Worm (Caenorhabditis elegans) whole organism, late embryonic: ENCODE results near the gene unc-51.
A peak's percentile ranks its signal among the peaks of the same experiment; 100 is the strongest.

Source experiments
- C38D4.7 ChIP-seq: fragments of 200-800 bp; sonication (Bioruptor generic); optimal IDR thresholded peaks from 2 replicates; lab custom pipeline; 2018; ENCODE audit warnings: mild to moderate bottlenecking, missing genetic modification characterization, moderate library complexity, missing compliant biosample characterization
- F13H6.1 ChIP-seq: sonication (generic microtip); optimal IDR thresholded peaks from 2 replicates; lab custom pipeline; 2016; ENCODE audit warnings: missing genetic modification characterization, missing compliant biosample characterization
- K02D7.2 ChIP-seq: sonication (generic microtip); optimal IDR thresholded peaks from 2 replicates; lab custom pipeline; 2017; ENCODE audit warnings: mild to moderate bottlenecking, missing genetic modification characterization, missing compliant biosample characterization
- T23F11.4 ChIP-seq: fragments of 200-800 bp; sonication (Bioruptor generic); optimal IDR thresholded peaks from 2 replicates; lab custom pipeline; 2018; ENCODE audit warnings: mild to moderate bottlenecking, missing genetic modification characterization, missing compliant biosample characterization
- ahr-1 ChIP-seq: sonication (generic microtip); optimal IDR thresholded peaks from 2 replicates; lab custom pipeline; 2016; ENCODE audit warnings: missing genetic modification characterization, missing compliant biosample characterization
- ama-1 ChIP-seq: fragments of 150-350 bp; optimal IDR thresholded peaks from 2 replicates; lab custom pipeline; 2014
- ceh-18 ChIP-seq: sonication (generic microtip); optimal IDR thresholded peaks from 2 replicates; lab custom pipeline; 2016; ENCODE audit warnings: missing genetic modification characterization, missing compliant biosample characterization
- ceh-2 ChIP-seq: sonication (generic microtip); optimal IDR thresholded peaks from 2 replicates; lab custom pipeline; 2016; ENCODE audit warnings: missing genotype, missing genetic modification characterization, missing compliant biosample characterization
- ceh-24 ChIP-seq: sonication (generic microtip); optimal IDR thresholded peaks from 2 replicates; lab custom pipeline; 2016; ENCODE audit warnings: mild to moderate bottlenecking, missing genetic modification characterization, missing compliant biosample characterization
- ceh-30 ChIP-seq: fragments of 150-350 bp; optimal IDR thresholded peaks from 2 replicates; lab custom pipeline; 2014; ENCODE audit warnings: missing biosample characterization, missing genetic modification characterization
- ceh-34 ChIP-seq: sonication (generic microtip); optimal IDR thresholded peaks from 2 replicates; lab custom pipeline; 2016; ENCODE audit warnings: mild to moderate bottlenecking, missing genetic modification characterization, missing compliant biosample characterization
- ceh-6 ChIP-seq: fragments of 200-800 bp; sonication (Bioruptor generic); optimal IDR thresholded peaks from 2 replicates; lab custom pipeline; 2018; ENCODE audit warnings: mild to moderate bottlenecking, missing genetic modification characterization, missing compliant biosample characterization
- ceh-9 ChIP-seq: sonication (generic microtip); optimal IDR thresholded peaks from 2 replicates; lab custom pipeline; 2016; ENCODE audit warnings: mild to moderate bottlenecking, missing genetic modification characterization, inconsistent platforms, missing compliant biosample characterization
- che-1 ChIP-seq: sonication (generic microtip); optimal IDR thresholded peaks from 2 replicates; lab custom pipeline; 2016; ENCODE audit warnings: mild to moderate bottlenecking, missing genetic modification characterization, missing compliant biosample characterization
- ets-4 ChIP-seq: sonication (generic microtip); optimal IDR thresholded peaks from 2 replicates; lab custom pipeline; 2016; ENCODE audit warnings: missing genetic modification characterization, missing compliant biosample characterization
- eyg-1 ChIP-seq: sonication (generic microtip); optimal IDR thresholded peaks from 2 replicates; lab custom pipeline; 2016; ENCODE audit warnings: missing genotype, missing genetic modification characterization, missing compliant biosample characterization
- fkh-6 ChIP-seq: sonication (generic microtip); optimal IDR thresholded peaks from 2 replicates; lab custom pipeline; 2016; ENCODE audit warnings: missing genetic modification characterization, missing compliant biosample characterization
- hlh-30 ChIP-seq: sonication (generic microtip); optimal IDR thresholded peaks from 2 replicates; lab custom pipeline; 2017; ENCODE audit warnings: antibody characterized with exemption, missing genetic modification characterization, missing compliant biosample characterization; ENCODE audit not compliant: insufficient read depth
- hlh-6 ChIP-seq: sonication (generic microtip); optimal IDR thresholded peaks from 2 replicates; lab custom pipeline; 2016; ENCODE audit warnings: missing genotype, missing genetic modification characterization, missing compliant biosample characterization
- hlh-8 ChIP-seq: sonication (generic microtip); optimal IDR thresholded peaks from 2 replicates; lab custom pipeline; 2016; ENCODE audit warnings: missing genotype, missing genetic modification characterization, missing compliant biosample characterization
- lim-6 ChIP-seq: sonication (generic microtip); optimal IDR thresholded peaks from 2 replicates; lab custom pipeline; 2016; ENCODE audit warnings: missing genetic modification characterization, missing compliant biosample characterization
- mec-3 ChIP-seq: sonication (generic microtip); optimal IDR thresholded peaks from 2 replicates; lab custom pipeline; 2016; ENCODE audit warnings: borderline replicate concordance, missing genetic modification characterization, missing compliant biosample characterization
- nfya-1 ChIP-seq: sonication (generic microtip); optimal IDR thresholded peaks from 2 replicates; lab custom pipeline; 2017; ENCODE audit warnings: missing genetic modification characterization, mild to moderate bottlenecking, missing compliant biosample characterization, antibody characterized with exemption, moderate library complexity
- nhr-232 ChIP-seq: sonication (generic microtip); optimal IDR thresholded peaks from 2 replicates; lab custom pipeline; 2016; ENCODE audit warnings: missing genetic modification characterization, missing compliant biosample characterization
- pat-9 ChIP-seq: fragments of 200-800 bp; sonication (Bioruptor generic); optimal IDR thresholded peaks from 2 replicates; lab custom pipeline; 2018; ENCODE audit warnings: mild to moderate bottlenecking, missing genetic modification characterization, moderate library complexity, missing compliant biosample characterization
- pha-2 ChIP-seq: sonication (generic microtip); optimal IDR thresholded peaks from 2 replicates; lab custom pipeline; 2017; ENCODE audit warnings: mild to moderate bottlenecking, missing genetic modification characterization, missing compliant biosample characterization
- pqm-1 ChIP-seq: sonication (generic microtip); optimal IDR thresholded peaks from 2 replicates; lab custom pipeline; 2016; ENCODE audit warnings: missing genetic modification characterization, missing compliant biosample characterization
- pros-1 ChIP-seq: fragments of 150-350 bp; optimal IDR thresholded peaks from 2 replicates; lab custom pipeline; 2014; ENCODE audit warnings: missing biosample characterization, missing genetic modification reagents, missing genetic modification characterization
- sdc-2 ChIP-seq: sonication (generic microtip); optimal IDR thresholded peaks from 2 replicates; lab custom pipeline; 2016; ENCODE audit warnings: missing genotype, missing genetic modification characterization, missing compliant biosample characterization
- sox-2 ChIP-seq: fragments of 200-800 bp; sonication (Bioruptor generic); IDR thresholded peaks from 2 replicates; pipeline ENCODE4 v1.3.6; 2022; ENCODE audit warnings: missing genetic modification reagents, missing genetic modification characterization, missing compliant biosample characterization
- sox-4 ChIP-seq: sonication (generic microtip); optimal IDR thresholded peaks from 2 replicates; lab custom pipeline; 2017; ENCODE audit warnings: mild to moderate bottlenecking, missing genetic modification characterization, inconsistent platforms, missing compliant biosample characterization
- tbx-2 ChIP-seq: sonication (generic microtip); optimal IDR thresholded peaks from 2 replicates; lab custom pipeline; 2016; ENCODE audit warnings: missing genetic modification characterization, missing compliant biosample characterization
- ttx-3 ChIP-seq: sonication (generic microtip); optimal IDR thresholded peaks from 2 replicates; lab custom pipeline; 2016; ENCODE audit warnings: missing genetic modification reagents, missing genetic modification characterization, missing compliant biosample characterization
- unc-86 ChIP-seq: sonication (generic microtip); optimal IDR thresholded peaks from 2 replicates; lab custom pipeline; 2016; ENCODE audit warnings: missing genetic modification characterization, missing compliant biosample characterization
- zip-5 ChIP-seq: sonication (generic microtip); optimal IDR thresholded peaks from 2 replicates; lab custom pipeline; 2016; ENCODE audit warnings: missing genetic modification characterization, missing compliant biosample characterization
- ztf-16 ChIP-seq: sonication (generic microtip); optimal IDR thresholded peaks from 2 replicates; lab custom pipeline; 2017; ENCODE audit warnings: missing genetic modification characterization, missing compliant biosample characterization

Gene unc-51

ce11 chrV:19978220-19978619, 26.1 kb downstream of the unc-51 start, which contains the start of gene srh-183:
TSS of gene srh-183 (minus strand) at chrV:19978320.
- no peak for TF ChIP-seq ceh-30
- TF ChIP-seq F13H6.1 = no peak
- TF ChIP-seq hlh-30 = no peak
- TF ChIP-seq hlh-6 (tag; lab: Kevin White, UChicago) = no peak
- TF ChIP-seq tbx-2 = no peak

- TF ChIP-seq pqm-1 (tag; lab: Kevin White, UChicago) (no peak), pha-2 (tag; lab: Kevin White, UChicago) (no peak), unc-86 (no peak), ceh-9 (tag; lab: Kevin White, UChicago) (no peak), T23F11.4 (GFP tag; lab: Kevin White, UChicago) (no peak), ceh-2 (tag; lab: Kevin White, UChicago) (no peak), C38D4.7 (GFP tag; lab: Kevin White, UChicago) (no peak), ets-4 (no peak), sox-2 (GFP tag; lab: Robert Waterston, UW) (no peak), hlh-30 (no peak), pros-1 (tag; lab: Kevin White, UChicago) (no peak), ttx-3 (tag; lab: Kevin White, UChicago) (no peak), ztf-16 (tag; lab: Kevin White, UChicago) (no peak), sox-4 (tag; lab: Kevin White, UChicago) (no peak), ceh-6 (GFP tag; lab: Kevin White, UChicago) (no peak), fkh-6 (no peak), ama-1 (lab: Kevin White, UChicago) (no peak), mec-3 (tag; lab: Kevin White, UChicago) (no peak), K02D7.2 (tag; lab: Kevin White, UChicago) (no peak), nfya-1 (tag; lab: Kevin White, UChicago) (no peak)
- TF ChIP-seq, all 69 proteins: peak for 0
These were observed 31.3 kb downstream of the unc-51 start, which contains the start of gene srh-173 for ce11 chrV:19972984-19973383. TSS of gene srh-173 (plus strand) at chrV:19973284.

ce11 chrV:19965626-19966025, 38.7 kb downstream of the unc-51 start, which contains the start of gene srh-171:
TSS of gene srh-171 (plus strand) at chrV:19965700.
- TF ChIP-seq ceh-2 (tag; lab: Kevin White, UChicago) (no peak), mec-3 (tag; lab: Kevin White, UChicago) (no peak), zip-5 (tag; lab: Kevin White, UChicago) (no peak), ama-1 (lab: Kevin White, UChicago) (peak; percentile 50)

- TF ChIP-seq pha-2 (tag; lab: Kevin White, UChicago) = peak; percentile 62
- no peak for TF ChIP-seq ceh-24 (tag; lab: Kevin White, UChicago)
- TF ChIP-seq che-1 (tag; lab: Kevin White, UChicago) = peak; percentile 15
- TF ChIP-seq ceh-18 (tag; lab: Kevin White, UChicago) = no peak
- TF ChIP-seq sdc-2 = no peak
- TF ChIP-seq hlh-8 (tag; lab: Kevin White, UChicago) = peak; percentile 10
- peak; percentile 93 for TF ChIP-seq sox-2 (GFP tag; lab: Robert Waterston, UW)
- no peak for TF ChIP-seq pat-9
These were observed 42.3 kb downstream of the unc-51 start for ce11 chrV:19961971-19962370.

ce11 chrV:19958744-19959143, 45.5 kb downstream of the unc-51 start, which contains the start of gene srh-172:
TSS of gene srh-172 (plus strand) at chrV:19959044.
- TF ChIP-seq ceh-34 (no peak), T23F11.4 (GFP tag; lab: Kevin White, UChicago) (no peak), ahr-1 (no peak), lim-6 (no peak), nhr-232 (tag; lab: Kevin White, UChicago) (no peak), eyg-1 (tag; lab: Kevin White, UChicago) (no peak)
